Worm (Caenorhabditis elegans): ENCODE measurements around the gene perm-5.

The perm-5 gene

ce11 chrIV:5662073-5662472 is 41.2 kb downstream of the perm-5 start:
- TF ChIP-seq ref-1 (GFP tag; conservative IDR thresholded peaks at IDR 0.05) (no peak), ztf-29 (GFP tag; IDR thresholded peaks at IDR 0.05) (no peak), klf-2 (GFP tag; conservative IDR thresholded peaks at IDR 0.05) (no peak), med-1 (GFP tag; optimal IDR thresholded peaks at IDR 0.05; ENCODE audit: insufficient read depth) (no peak), ztf-23 (GFP tag; IDR thresholded peaks at IDR 0.05) (no peak), cog-1 (tag; optimal IDR thresholded peaks at IDR 0.05) (no peak), T22C8.4 (GFP tag; IDR thresholded peaks at IDR 0.05) (no peak), flt-1 (GFP tag; IDR thresholded peaks at IDR 0.05) (no peak), tab-1 (GFP tag; IDR thresholded peaks at IDR 0.05) (no peak)

ce11 chrIV:5660239-5660638 is 43.0 kb downstream of the perm-5 start, which contains the start of gene skn-1:
skn-1 (minus strand) TSS chrIV:5660384.
- TF ChIP-seq med-1 (GFP tag; optimal IDR thresholded peaks at IDR 0.05; ENCODE audit: insufficient read depth), result no peak
- TF ChIP-seq klf-2 (GFP tag; conservative IDR thresholded peaks at IDR 0.05), result no peak
- TF ChIP-seq flt-1 (GFP tag; IDR thresholded peaks at IDR 0.05), result no peak
- TF ChIP-seq tab-1 (GFP tag; IDR thresholded peaks at IDR 0.05), result no peak
- TF ChIP-seq ztf-29 (GFP tag; IDR thresholded peaks at IDR 0.05), result no peak
- TF ChIP-seq cog-1 (tag; optimal IDR thresholded peaks at IDR 0.05), result no peak
- TF ChIP-seq T22C8.4 (GFP tag; IDR thresholded peaks at IDR 0.05), result no peak
- no peak for TF ChIP-seq ztf-23 (GFP tag; IDR thresholded peaks at IDR 0.05)

ce11 chrIV:5659461-5659860 is 43.8 kb downstream of the perm-5 start:
- no peak for TF ChIP-seq tab-1 (GFP tag; IDR thresholded peaks at IDR 0.05)
- TF ChIP-seq flt-1 (GFP tag; IDR thresholded peaks at IDR 0.05), result no peak
- no peak for TF ChIP-seq T22C8.4 (GFP tag; IDR thresholded peaks at IDR 0.05)
- TF ChIP-seq med-1 (GFP tag; optimal IDR thresholded peaks at IDR 0.05; ENCODE audit: insufficient read depth), result no peak
- no peak for TF ChIP-seq ztf-23 (GFP tag; IDR thresholded peaks at IDR 0.05)
- TF ChIP-seq ref-1 (GFP tag; conservative IDR thresholded peaks at IDR 0.05), result no peak
- TF ChIP-seq cog-1 (tag; optimal IDR thresholded peaks at IDR 0.05), result no peak

- TF ChIP-seq ref-1 (GFP tag; conservative IDR thresholded peaks at IDR 0.05), result no peak
- no peak for TF ChIP-seq cog-1 (tag; optimal IDR thresholded peaks at IDR 0.05)
- TF ChIP-seq flt-1 (GFP tag; IDR thresholded peaks at IDR 0.05), result no peak
- no peak for TF ChIP-seq med-1 (GFP tag; optimal IDR thresholded peaks at IDR 0.05; ENCODE audit: insufficient read depth)
- no peak for TF ChIP-seq ztf-29 (GFP tag; IDR thresholded peaks at IDR 0.05)
Observed at ce11 chrIV:5658897-5659296, 44.4 kb downstream of the perm-5 start.

ce11 chrIV:5658225-5658624 is 45.0 kb downstream of the perm-5 start:
- no peak for TF ChIP-seq klf-2 (GFP tag; conservative IDR thresholded peaks at IDR 0.05)

- peak; percentile 26 for TF ChIP-seq cog-1 (tag; optimal IDR thresholded peaks at IDR 0.05)
- TF ChIP-seq med-1 (GFP tag; optimal IDR thresholded peaks at IDR 0.05; ENCODE audit: insufficient read depth), result no peak
- no peak for TF ChIP-seq ref-1 (GFP tag; conservative IDR thresholded peaks at IDR 0.05)
Observed at ce11 chrIV:5657126-5657666, 46.1 kb downstream of the perm-5 start.

- TF ChIP-seq klf-2 (GFP tag; conservative IDR thresholded peaks at IDR 0.05) (no peak), ref-1 (GFP tag; conservative IDR thresholded peaks at IDR 0.05) (no peak), tab-1 (GFP tag; IDR thresholded peaks at IDR 0.05) (no peak), cog-1 (tag; optimal IDR thresholded peaks at IDR 0.05) (no peak), ztf-29 (GFP tag; IDR thresholded peaks at IDR 0.05) (no peak), T22C8.4 (GFP tag; IDR thresholded peaks at IDR 0.05) (no peak), med-1 (GFP tag; optimal IDR thresholded peaks at IDR 0.05; ENCODE audit: insufficient read depth) (no peak), flt-1 (GFP tag; IDR thresholded peaks at IDR 0.05) (no peak), ztf-23 (GFP tag; IDR thresholded peaks at IDR 0.05) (no peak)
Observed at ce11 chrIV:5655966-5656389, 47.3 kb downstream of the perm-5 start.

ce11 chrIV:5654693-5655092 is 48.6 kb downstream of the perm-5 start:
- TF ChIP-seq ref-1 (GFP tag; conservative IDR thresholded peaks at IDR 0.05) (no peak), tab-1 (GFP tag; IDR thresholded peaks at IDR 0.05) (no peak), ztf-29 (GFP tag; IDR thresholded peaks at IDR 0.05) (no peak), klf-2 (GFP tag; conservative IDR thresholded peaks at IDR 0.05) (no peak), T22C8.4 (GFP tag; IDR thresholded peaks at IDR 0.05) (no peak), cog-1 (tag; optimal IDR thresholded peaks at IDR 0.05) (no peak)

ce11 chrIV:5654203-5654602 is 49.1 kb downstream of the perm-5 start:
- TF ChIP-seq ref-1 (GFP tag; conservative IDR thresholded peaks at IDR 0.05) (no peak), med-1 (GFP tag; optimal IDR thresholded peaks at IDR 0.05; ENCODE audit: insufficient read depth) (no peak)

ce11 chrIV:5653649-5654048 is 49.6 kb downstream of the perm-5 start, which contains the start of gene clec-178:
clec-178 (plus strand) TSS chrIV:5653949.
- TF ChIP-seq med-1 (GFP tag; optimal IDR thresholded peaks at IDR 0.05; ENCODE audit: insufficient read depth) (no peak), flt-1 (GFP tag; IDR thresholded peaks at IDR 0.05) (no peak), ztf-23 (GFP tag; IDR thresholded peaks at IDR 0.05) (no peak), klf-2 (GFP tag; conservative IDR thresholded peaks at IDR 0.05) (no peak), T22C8.4 (GFP tag; IDR thresholded peaks at IDR 0.05) (no peak), ztf-29 (GFP tag; IDR thresholded peaks at IDR 0.05) (no peak), cog-1 (tag; optimal IDR thresholded peaks at IDR 0.05) (no peak), ref-1 (GFP tag; conservative IDR thresholded peaks at IDR 0.05) (no peak), tab-1 (GFP tag; IDR thresholded peaks at IDR 0.05) (no peak)

All from whole organism, midembryonic.